Worm (Caenorhabditis elegans) whole organism, early embryonic: ENCODE measurements around the gene srg-62.

ENCODE experiments used
- ama-1 ChIP-seq: fragments of 150-350 bp; optimal IDR thresholded peaks from 2 replicates; lab custom pipeline; 2014
- flt-1 ChIP-seq: fragments of 200-800 bp; sonication (Bioruptor generic); IDR thresholded peaks from 2 replicates; pipeline ENCODE4 v1.3.6; 2022; ENCODE audit warnings: missing genetic modification characterization, missing compliant biosample characterization

DNA sequence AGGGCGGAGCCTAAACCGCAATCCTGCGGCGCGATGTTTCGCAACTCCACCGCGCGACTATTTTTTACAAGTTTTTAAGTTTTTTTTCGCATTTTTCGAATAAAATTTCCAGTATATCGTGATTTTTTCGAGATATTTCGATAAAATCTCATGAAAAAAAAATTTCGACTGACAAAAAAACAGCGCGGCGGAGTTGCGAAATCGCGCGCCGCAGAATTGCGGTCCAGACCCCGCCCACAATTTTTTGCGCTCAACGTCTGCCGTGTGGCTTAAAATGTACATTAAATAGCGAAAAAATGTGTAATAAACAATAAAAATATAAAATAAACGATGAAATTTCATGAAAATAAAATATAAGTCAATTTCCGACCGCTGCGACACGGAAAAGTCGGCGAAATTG, 44.5 kb downstream of the srg-62 start:
- no peak for TF ChIP-seq flt-1 (GFP tag; lab: Robert Waterston, UW)
- TF ChIP-seq ama-1 (lab: Kevin White, UChicago) = no peak
